Fruit fly (Drosophila melanogaster) whole organism, embryonic: Measurements from ENCODE around the gene Tcs3.

Source experiments
- Bdp1 ChIP-seq: fragments of 200-800 bp; sonication (Bioruptor generic); optimal IDR thresholded peaks from 3 replicates; lab custom pipeline; 2016; ENCODE audit warnings: missing biosample characterization, missing genetic modification characterization
- Bgb ChIP-seq: fragments of 200-800 bp; sonication (Bioruptor generic); IDR thresholded peaks from 2 replicates; pipeline ENCODE4 v1.3.6; 2022; ENCODE audit warnings: missing biosample characterization, missing genetic modification characterization; ENCODE audit not compliant: partially characterized antibody
- CG11456 ChIP-seq: fragments of 200-800 bp; sonication (Bioruptor generic); IDR thresholded peaks from 3 replicates; pipeline ENCODE4 v1.3.6; 2022; ENCODE audit warnings: missing biosample characterization, missing genetic modification characterization
- CG13287 ChIP-seq: fragments of 200-800 bp; sonication (Bioruptor generic); IDR thresholded peaks from 2 replicates; pipeline ENCODE4 v1.3.6; 2022; ENCODE audit warnings: missing biosample characterization, missing genetic modification characterization; ENCODE audit not compliant: partially characterized antibody
- CG18619 ChIP-seq: fragments of 200-800 bp; sonication (Bioruptor generic); optimal IDR thresholded peaks from 3 replicates; lab custom pipeline; 2017; ENCODE audit warnings: missing biosample characterization, mild to moderate bottlenecking, missing genetic modification characterization
- CG32767 ChIP-seq: fragments of 200-800 bp; sonication (Bioruptor generic); IDR thresholded peaks from 2 replicates; pipeline ENCODE4 v1.3.6; 2022; ENCODE audit warnings: missing biosample characterization, missing genetic modification characterization
- CG32772 ChIP-seq: fragments of 200-800 bp; sonication (Bioruptor generic); IDR thresholded peaks from 2 replicates; pipeline ENCODE4 v1.3.6; 2022; ENCODE audit warnings: missing biosample characterization, missing genetic modification characterization
- CG43689 ChIP-seq: fragments of 200-800 bp; sonication (Bioruptor generic); IDR thresholded peaks from 2 replicates; pipeline ENCODE4 v1.3.6; 2022; ENCODE audit warnings: missing biosample characterization, missing genetic modification characterization
- CG4617 ChIP-seq: fragments of 200-800 bp; sonication (Bioruptor generic); optimal IDR thresholded peaks from 3 replicates; lab custom pipeline; 2016; ENCODE audit warnings: missing biosample characterization, missing genetic modification characterization, borderline replicate concordance
- CG6654 ChIP-seq: fragments of 200-800 bp; sonication (Bioruptor generic); optimal IDR thresholded peaks from 2 replicates; lab custom pipeline; 2017; ENCODE audit warnings: missing biosample characterization, mild to moderate bottlenecking, missing genetic modification characterization
- CG6791 ChIP-seq: fragments of 200-800 bp; sonication (Bioruptor generic); IDR thresholded peaks from 3 replicates; pipeline ENCODE4 v1.3.6; 2022; ENCODE audit warnings: missing biosample characterization, missing genetic modification characterization; ENCODE audit not compliant: partially characterized antibody
- CG7963 ChIP-seq: fragments of 200-800 bp; sonication (Bioruptor generic); IDR thresholded peaks from 3 replicates; pipeline ENCODE4 v1.3.6; 2022; ENCODE audit warnings: missing biosample characterization, missing genetic modification characterization; ENCODE audit not compliant: partially characterized antibody
- CG9215 ChIP-seq: fragments of 200-800 bp; sonication (Bioruptor generic); IDR thresholded peaks from 2 replicates; pipeline ENCODE4 v1.3.6; 2022; ENCODE audit warnings: missing biosample characterization, missing genetic modification characterization
- Dll ChIP-seq: fragments of 200-800 bp; sonication (Bioruptor generic); IDR thresholded peaks from 4 replicates; pipeline ENCODE4 v1.3.6; 2022; ENCODE audit warnings: missing biosample characterization, missing genetic modification characterization; ENCODE audit not compliant: partially characterized antibody
- Dp ChIP-seq: fragments of 200-800 bp; sonication (Bioruptor generic); optimal IDR thresholded peaks from 2 replicates; lab custom pipeline; 2018; ENCODE audit warnings: missing biosample characterization, mild to moderate bottlenecking, missing genetic modification characterization, moderate library complexity
- E2f2 ChIP-seq: fragments of 200-800 bp; sonication (Bioruptor generic); IDR thresholded peaks from 2 replicates; pipeline ENCODE4 v1.3.6; 2022; ENCODE audit warnings: missing biosample characterization, missing genetic modification characterization
- Gsc ChIP-seq: fragments of 200-800 bp; sonication (Bioruptor generic); IDR thresholded peaks from 2 replicates; pipeline ENCODE4 v1.3.6; 2022; ENCODE audit warnings: missing biosample characterization, missing genetic modification characterization
- HLH54F ChIP-seq: fragments of 200-800 bp; sonication (Bioruptor generic); optimal IDR thresholded peaks from 3 replicates; lab custom pipeline; 2016; ENCODE audit warnings: missing biosample characterization, missing genetic modification characterization
- MBD-R2 ChIP-seq: fragments of 200-800 bp; sonication (Bioruptor generic); IDR thresholded peaks from 2 replicates; pipeline ENCODE4 v1.3.6; 2022; ENCODE audit warnings: missing biosample characterization, missing genetic modification characterization
- MESR4 ChIP-seq: fragments of 200-800 bp; sonication (Bioruptor generic); optimal IDR thresholded peaks from 2 replicates; lab custom pipeline; 2018; ENCODE audit warnings: missing biosample characterization, mild to moderate bottlenecking, missing genetic modification characterization, moderate library complexity
- Med ChIP-seq: fragments of 200-800 bp; sonication (Bioruptor generic); peaks from one replicate; lab custom pipeline; 2016; ENCODE audit warnings: missing biosample characterization, missing genetic modification characterization, mild to moderate bottlenecking, inconsistent platforms, moderate library complexity
- Mes4 ChIP-seq: fragments of 200-800 bp; sonication (Bioruptor generic); optimal IDR thresholded peaks from 2 replicates; lab custom pipeline; 2016; ENCODE audit warnings: missing biosample characterization, missing genetic modification characterization
- Myb ChIP-seq: fragments of 200-800 bp; sonication (Bioruptor generic); optimal IDR thresholded peaks from 2 replicates; lab custom pipeline; 2016; ENCODE audit warnings: missing biosample characterization, missing genetic modification characterization
- Pdp1 ChIP-seq, 2 experiments: fragments of 200-800 bp; sonication (Bioruptor generic); optimal IDR thresholded peaks; 3 replicates each; lab custom pipeline; 2016; ENCODE audit warnings: missing biosample characterization in 2 of 2, missing genetic modification characterization in 2 of 2, mild to moderate bottlenecking in 1 of 2, moderate library complexity in 1 of 2
- Sry-δ ChIP-seq: fragments of 200-800 bp; sonication (Bioruptor generic); optimal IDR thresholded peaks from 2 replicates; lab custom pipeline; 2016; ENCODE audit warnings: missing biosample characterization, missing genetic modification characterization
- YL-1 ChIP-seq: fragments of 200-800 bp; sonication (Bioruptor generic); optimal IDR thresholded peaks from 3 replicates; lab custom pipeline; 2017; ENCODE audit warnings: missing biosample characterization, mild to moderate bottlenecking, missing genetic modification characterization
- abd-A ChIP-seq: fragments of 200-800 bp; sonication (Bioruptor generic); optimal IDR thresholded peaks from 3 replicates; lab custom pipeline; 2019; ENCODE audit warnings: missing biosample characterization, mild to moderate bottlenecking, missing genetic modification characterization, moderate library complexity
- bbx ChIP-seq: fragments of 200-800 bp; sonication (Bioruptor generic); IDR thresholded peaks from 2 replicates; pipeline ENCODE4 v1.3.6; 2022; ENCODE audit warnings: missing biosample characterization, missing genetic modification characterization; ENCODE audit not compliant: partially characterized antibody
- bigmax ChIP-seq: fragments of 200-800 bp; sonication (Bioruptor generic); optimal IDR thresholded peaks from 2 replicates; lab custom pipeline; 2018; ENCODE audit warnings: missing biosample characterization, mild to moderate bottlenecking, missing genetic modification characterization
- chinmo ChIP-seq: fragments of 200-800 bp; sonication (Bioruptor generic); IDR thresholded peaks from 4 replicates; pipeline ENCODE4 v1.3.6; 2022; ENCODE audit warnings: missing biosample characterization, missing genetic modification characterization; ENCODE audit not compliant: partially characterized antibody
- crol ChIP-seq: fragments of 200-800 bp; sonication (Bioruptor generic); IDR thresholded peaks from 2 replicates; pipeline ENCODE4 v1.3.6; 2022; ENCODE audit warnings: missing biosample characterization, missing genetic modification characterization
- crp ChIP-seq, 2 experiments: fragments of 200-800 bp; sonication (Bioruptor generic); optimal IDR thresholded peaks; 2 replicates in 1 of 2; 3 replicates in 1 of 2; lab custom pipeline; 2017; ENCODE audit warnings: missing biosample characterization in 2 of 2, missing genetic modification characterization in 2 of 2, mild to moderate bottlenecking in 1 of 2, moderate library complexity in 1 of 2
- fu2 ChIP-seq: fragments of 200-800 bp; sonication (Bioruptor generic); optimal IDR thresholded peaks from 2 replicates; lab custom pipeline; 2016; ENCODE audit warnings: missing biosample characterization, missing genetic modification characterization
- gfzf ChIP-seq: fragments of 200-800 bp; sonication (Bioruptor generic); optimal IDR thresholded peaks from 2 replicates; lab custom pipeline; 2016; ENCODE audit warnings: missing biosample characterization, mild to moderate bottlenecking, missing genetic modification characterization, moderate library complexity
- gsb ChIP-seq: fragments of 200-800 bp; sonication (Bioruptor generic); IDR thresholded peaks from 2 replicates; pipeline ENCODE4 v1.3.6; 2022; ENCODE audit warnings: missing biosample characterization, missing genetic modification characterization
- nmo ChIP-seq: fragments of 200-800 bp; sonication (Bioruptor generic); optimal IDR thresholded peaks from 2 replicates; lab custom pipeline; 2018; ENCODE audit warnings: missing biosample characterization, mild to moderate bottlenecking, missing genetic modification characterization, moderate library complexity
- nom ChIP-seq: fragments of 200-800 bp; sonication (Bioruptor generic); optimal IDR thresholded peaks from 2 replicates; lab custom pipeline; 2017; ENCODE audit warnings: missing biosample characterization, missing genetic modification characterization, mild to moderate bottlenecking, moderate library complexity, missing genetic modification reagents
- pho ChIP-seq: fragments of 200-800 bp; sonication (Bioruptor generic); optimal IDR thresholded peaks from 2 replicates; lab custom pipeline; 2016; ENCODE audit warnings: missing biosample characterization, missing genetic modification characterization
- pzg ChIP-seq: fragments of 200-800 bp; sonication (Bioruptor generic); optimal IDR thresholded peaks from 3 replicates; lab custom pipeline; 2018; ENCODE audit warnings: missing biosample characterization, mild to moderate bottlenecking, missing genetic modification characterization, moderate library complexity
- row ChIP-seq: fragments of 200-800 bp; sonication (Bioruptor generic); IDR thresholded peaks from 3 replicates; pipeline ENCODE4 v1.3.6; 2022; ENCODE audit warnings: missing biosample characterization, missing genetic modification characterization
- slou ChIP-seq: fragments of 200-800 bp; sonication (Bioruptor generic); optimal IDR thresholded peaks from 3 replicates; lab custom pipeline; 2016; ENCODE audit warnings: missing biosample characterization, missing genetic modification characterization
- stc ChIP-seq: fragments of 200-800 bp; sonication (Bioruptor generic); IDR thresholded peaks from 2 replicates; pipeline ENCODE4 v1.3.6; 2022; ENCODE audit warnings: missing biosample characterization, missing genetic modification characterization
- stwl ChIP-seq: fragments of 200-800 bp; sonication (Bioruptor generic); optimal IDR thresholded peaks from 3 replicates; lab custom pipeline; 2018; ENCODE audit warnings: missing biosample characterization, mild to moderate bottlenecking, missing genetic modification characterization, moderate library complexity
- tll ChIP-seq, 2 experiments: fragments of 200-800 bp in 1 of 2; fragments of >200 bp in 1 of 2; sonication (Bioruptor generic) in 1 of 2; optimal IDR thresholded peaks; 2 replicates each; lab custom pipeline; 2017 to 2019; ENCODE audit warnings: missing biosample characterization in 2 of 2, missing genetic modification characterization in 2 of 2, mild to moderate bottlenecking in 1 of 2, moderate library complexity in 1 of 2
- trem ChIP-seq: fragments of 200-800 bp; optimal IDR thresholded peaks from 3 replicates; lab custom pipeline; 2019; ENCODE audit warnings: missing biosample characterization, mild to moderate bottlenecking, missing genetic modification characterization, moderate library complexity
- unpg ChIP-seq: fragments of 200-800 bp; sonication (Bioruptor generic); optimal IDR thresholded peaks from 3 replicates; lab custom pipeline; 2018; ENCODE audit warnings: missing biosample characterization, mild to moderate bottlenecking, missing genetic modification characterization, moderate library complexity
- usp ChIP-seq: fragments of >200 bp; optimal IDR thresholded peaks from 2 replicates; lab custom pipeline; 2017; ENCODE audit warnings: missing biosample characterization, missing genetic modification characterization
- vfl ChIP-seq: fragments of 200-800 bp; sonication (Bioruptor generic); optimal IDR thresholded peaks from 2 replicates; lab custom pipeline; 2016; ENCODE audit warnings: missing biosample characterization, missing genetic modification characterization
- vnd ChIP-seq: fragments of 200-800 bp; sonication (Bioruptor generic); IDR thresholded peaks from 3 replicates; pipeline ENCODE4 v1.3.6; 2022; ENCODE audit warnings: missing biosample characterization, missing genetic modification characterization; ENCODE audit not compliant: partially characterized antibody
- yki ChIP-seq: fragments of >200 bp; optimal IDR thresholded peaks from 3 replicates; lab custom pipeline; 2018

Gene Tcs3

DNA sequence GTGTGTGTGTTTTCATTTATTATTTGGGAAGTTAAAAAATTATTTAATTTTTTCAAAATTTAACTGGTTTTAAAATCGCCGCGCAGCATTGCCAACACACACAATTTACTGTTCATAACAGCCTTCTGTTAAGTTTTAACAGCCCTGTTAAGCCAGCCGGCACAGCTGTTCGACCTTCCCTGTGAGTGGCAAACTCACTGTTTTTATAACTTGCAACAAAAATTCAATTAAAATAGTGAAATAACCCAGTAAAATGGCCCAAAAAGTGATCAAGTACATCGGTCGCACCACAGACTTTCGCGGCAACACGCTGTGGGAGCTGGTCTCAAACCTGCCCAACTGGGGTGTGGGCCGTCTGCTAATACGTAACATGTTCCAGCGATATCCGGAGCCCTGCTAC, 3.9 kb upstream of the Tcs3 start, which contains the start of gene mRpS34:
TSS of gene mRpS34 (plus strand) at position 161 of the 400 bp plus-strand sequence.
- TF ChIP-seq YL-1 (peak; percentile 51), pho (no peak), CG13287 (peak; percentile 36), bbx (GFP tag; lab: Robert Waterston, UW) (peak; percentile 19; the same call in 1 of the 2 replicates), trem (tag; lab: Kevin White, UChicago) (peak; percentile 63), stwl (tag; lab: Kevin White, UChicago) (peak; percentile 55), Dll (GFP tag; lab: Robert Waterston, UW) (peak; percentile 53; the same call in 1 of the 4 replicates), MESR4 (GFP tag; lab: Kevin White, UChicago) (peak; percentile 81), pzg (peak; percentile 46), Myb (GFP tag; lab: Kevin White, UChicago) (peak; percentile 89), CG4617 (GFP tag; lab: Kevin White, UChicago) (peak; percentile 52), chinmo (GFP tag; lab: Robert Waterston, UW) (0 out of 4 replicates have a peak, but pooled peaks have one; percentile 27), MBD-R2 (GFP tag; lab: Robert Waterston, UW) (peak; percentile 74), CG6791 (GFP tag; lab: Robert Waterston, UW) (peak; percentile 23; the same call in 1 of the 3 replicates), Pdp1 (GFP tag; optimal IDR thresholded peaks at IDR 0.05; lab: Kevin White, UChicago) (peak in 1 of 2 experiments; percentile 85), CG18619 (GFP tag; lab: Kevin White, UChicago) (no peak), E2f2 (peak; percentile 66), Med (GFP tag; lab: Kevin White, UChicago) (peak; percentile 39), vnd (no peak), CG9215 (GFP tag; lab: Robert Waterston, UW) (peak; percentile 90), Dp (GFP tag; lab: Kevin White, UChicago) (peak; percentile 66), crp (GFP tag; optimal IDR thresholded peaks at IDR 0.05; lab: Kevin White, UChicago) (peak; percentile 31 to 87), slou (GFP tag; lab: Kevin White, UChicago) (no peak), CG6654 (no peak)

DNA sequence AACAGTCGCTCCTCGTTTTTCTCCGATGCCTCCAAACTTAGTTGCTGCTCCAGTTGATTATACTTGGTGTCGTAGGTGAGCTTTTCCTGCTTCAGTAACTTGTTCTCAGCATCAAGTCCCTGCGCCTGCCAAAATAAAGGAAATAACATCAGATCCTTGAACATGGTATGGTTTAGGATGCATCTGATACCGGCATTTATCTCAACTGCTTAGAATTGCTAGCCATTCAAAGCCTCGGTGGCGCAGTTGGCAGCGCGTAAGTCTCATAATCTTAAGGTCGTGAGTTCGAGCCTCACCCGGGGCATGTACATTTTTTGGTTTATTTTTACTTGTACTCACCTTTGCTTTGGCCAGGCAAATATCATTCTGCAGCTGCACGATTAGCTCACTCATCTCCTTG, 2.1 kb upstream of the Tcs3 start:
- TF ChIP-seq Bdp1 (peak; percentile 95), nmo (GFP tag; lab: Kevin White, UChicago) (no peak), Med (GFP tag; lab: Kevin White, UChicago) (peak; percentile 5), gsb (GFP tag; lab: Robert Waterston, UW) (no peak), CG32772 (no peak), unpg (GFP tag; lab: Kevin White, UChicago) (no peak), CG32767 (GFP tag; lab: Robert Waterston, UW) (no peak), crol (GFP tag; lab: Robert Waterston, UW) (no peak), Mes4 (GFP tag; lab: Kevin White, UChicago) (no peak), tll (GFP tag; optimal IDR thresholded peaks at IDR 0.05; lab: Kevin White, UChicago) (no peak), Bgb (GFP tag; lab: Robert Waterston, UW) (no peak), row (GFP tag; lab: Robert Waterston, UW) (no peak), Gsc (no peak), gfzf (no peak), CG7963 (0 out of 3 replicates have a peak, but pooled peaks have one; percentile 8), Sry-δ (GFP tag; lab: Kevin White, UChicago) (no peak), usp (no peak), stc (GFP tag; lab: Robert Waterston, UW) (no peak), fu2 (no peak), nom (GFP tag; lab: Kevin White, UChicago) (no peak), vfl (no peak), yki (no peak), HLH54F (GFP tag; lab: Kevin White, UChicago) (no peak), bigmax (no peak), CG11456 (GFP tag; lab: Robert Waterston, UW) (no peak), abd-A (tag; lab: Kevin White, UChicago) (no peak), CG43689 (no peak), MESR4 (GFP tag; lab: Kevin White, UChicago) (no peak)
